Worm (Caenorhabditis elegans): Measurements from ENCODE around the gene col-142.

DNA sequence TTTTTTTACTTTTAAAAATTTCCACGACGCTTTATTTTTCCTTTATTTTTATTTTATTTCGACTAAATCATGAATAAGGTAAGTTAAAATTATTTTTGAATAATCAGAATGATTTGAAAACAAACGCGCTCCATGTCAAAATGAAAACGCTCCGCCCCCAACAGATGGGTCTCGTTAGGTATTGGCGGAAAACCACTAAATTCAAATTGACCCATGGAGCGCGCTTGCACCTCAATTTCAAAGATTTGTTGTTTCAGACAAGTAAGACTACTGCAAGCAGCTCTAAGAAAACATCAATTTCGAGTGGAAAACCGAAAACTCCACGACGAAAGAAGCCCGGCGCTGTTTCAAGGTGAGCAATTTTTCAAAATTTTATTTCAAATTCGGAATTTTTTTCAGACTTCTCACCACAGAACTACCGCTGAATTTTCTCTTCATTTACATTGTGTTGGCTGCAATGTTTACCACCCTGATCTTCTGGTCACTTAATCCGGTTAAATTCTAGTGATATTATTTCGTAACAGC is 43.0 kb upstream of the col-142 start, which contains the start of gene ZC404.2:
- TF ChIP-seq duxl-1 (tag; optimal IDR thresholded peaks at IDR 0.05; ENCODE audit: poor library complexity) (no peak), snpc-1.2 (GFP tag; IDR thresholded peaks at IDR 0.05) (no peak), zfp-3 (GFP tag; conservative IDR thresholded peaks at IDR 0.05) (no peak), nhr-28 (tag; optimal IDR thresholded peaks at IDR 0.05) (no peak), zag-1 (tag; optimal IDR thresholded peaks at IDR 0.05) (no peak), lin-38 (GFP tag; IDR thresholded peaks at IDR 0.05) (peak; percentile 37; the same call in 1 of the 2 replicates), ceh-82 (tag; optimal IDR thresholded peaks at IDR 0.05) (no peak), daf-16 (GFP tag; optimal IDR thresholded peaks at IDR 0.05) (no peak), daf-16 (tag; optimal IDR thresholded peaks at IDR 0.05) (no peak), aly-2 (tag; optimal IDR thresholded peaks at IDR 0.05) (no peak)

Measured in whole organism, L4 larva.